Worm (Caenorhabditis elegans) whole organism, young adult: ENCODE data around the gene cdf-2.

Source experiments
- B0019.2 ChIP-seq: fragments of 200-800 bp; sonication (Bioruptor generic); conservative IDR thresholded peaks from 2 replicates; pipeline ENCODE4 v1.3.6; 2022; ENCODE audit warnings: missing genetic modification reagents, missing genetic modification characterization, missing compliant biosample characterization
- B0035.1 ChIP-seq: sonication (generic microtip); optimal IDR thresholded peaks from 2 replicates; lab custom pipeline; 2016; ENCODE audit warnings: missing genetic modification characterization, mild to moderate bottlenecking, missing compliant biosample characterization, missing genotype, missing genetic modification reagents
- C17E4.6 ChIP-seq: fragments of 200-800 bp; sonication (Bioruptor generic); IDR thresholded peaks from 2 replicates; pipeline ENCODE4 v1.3.6; 2022; ENCODE audit warnings: missing genetic modification reagents, missing genetic modification characterization, missing compliant biosample characterization
- F55B11.4 ChIP-seq: sonication (generic microtip); optimal IDR thresholded peaks from 2 replicates; lab custom pipeline; 2016; ENCODE audit warnings: missing compliant biosample characterization, missing genetic modification characterization, borderline replicate concordance; ENCODE audit not compliant: insufficient read depth
- F57C9.4 ChIP-seq: sonication (generic microtip); optimal IDR thresholded peaks from 2 replicates; lab custom pipeline; 2017; ENCODE audit warnings: mild to moderate bottlenecking, missing genetic modification characterization, missing compliant biosample characterization
- K11D2.4 ChIP-seq: fragments of 200-800 bp; sonication (Bioruptor generic); IDR thresholded peaks from 2 replicates; pipeline ENCODE4 v1.3.6; 2022; ENCODE audit warnings: missing genetic modification reagents, missing genetic modification characterization, missing compliant biosample characterization
- Y53F4B.3 ChIP-seq: fragments of 200-800 bp; sonication (Bioruptor generic); IDR thresholded peaks from 2 replicates; pipeline ENCODE4 v1.3.6; 2022; ENCODE audit warnings: missing genetic modification reagents, missing genetic modification characterization, missing compliant biosample characterization
- Y56A3A.18 ChIP-seq: fragments of 200-800 bp; sonication (Bioruptor generic); IDR thresholded peaks from 2 replicates; pipeline ENCODE4 v1.3.6; 2022; ENCODE audit warnings: missing genetic modification reagents, missing genetic modification characterization, missing compliant biosample characterization
- akir-1 ChIP-seq: fragments of 200-800 bp; sonication (Bioruptor generic); optimal IDR thresholded peaks from 2 replicates; lab custom pipeline; 2018; ENCODE audit warnings: mild to moderate bottlenecking, missing genetic modification characterization, moderate library complexity, missing compliant biosample characterization
- ama-1 ChIP-seq, 3 experiments: fragments of 150-350 bp in 1 of 3; sonication (generic microtip) in 2 of 3; optimal IDR thresholded peaks; 2 replicates each; lab custom pipeline; 2014 to 2018; ENCODE audit warnings: missing biosample characterization in 2 of 3, missing genetic modification characterization in 2 of 3, missing genetic modification reagents in 2 of 3
- athp-1 ChIP-seq: sonication (generic microtip); optimal IDR thresholded peaks from 2 replicates; lab custom pipeline; 2017; ENCODE audit warnings: mild to moderate bottlenecking, missing genetic modification characterization, missing compliant biosample characterization
- attf-5 ChIP-seq: fragments of 200-800 bp; sonication (Bioruptor generic); optimal IDR thresholded peaks from 2 replicates; lab custom pipeline; 2018; ENCODE audit warnings: mild to moderate bottlenecking, missing genetic modification characterization, missing compliant biosample characterization
- bed-1 ChIP-seq: fragments of 200-800 bp; sonication (Bioruptor generic); IDR thresholded peaks from 2 replicates; pipeline ENCODE4 v1.3.6; 2022; ENCODE audit warnings: missing genetic modification reagents, missing genetic modification characterization, missing compliant biosample characterization
- bed-2 ChIP-seq: fragments of 200-800 bp; sonication (Bioruptor generic); IDR thresholded peaks from 2 replicates; pipeline ENCODE4 v1.3.6; 2022; ENCODE audit warnings: missing genetic modification reagents, missing genetic modification characterization, missing compliant biosample characterization
- ceh-100 ChIP-seq: fragments of 200-800 bp; sonication (Bioruptor generic); IDR thresholded peaks from 2 replicates; pipeline ENCODE4 v1.3.6; 2022; ENCODE audit warnings: missing genetic modification reagents, missing genetic modification characterization, missing compliant biosample characterization
- ceh-27 ChIP-seq: fragments of 200-800 bp; sonication (Bioruptor generic); optimal IDR thresholded peaks from 2 replicates; lab custom pipeline; 2018; ENCODE audit warnings: mild to moderate bottlenecking, missing genetic modification characterization, moderate library complexity, missing compliant biosample characterization
- ceh-40 ChIP-seq: fragments of 200-800 bp; sonication (Bioruptor generic); IDR thresholded peaks from 2 replicates; pipeline ENCODE4 v1.3.6; 2022; ENCODE audit warnings: missing genetic modification characterization, missing compliant biosample characterization
- ceh-58 ChIP-seq: fragments of 200-800 bp; sonication (Bioruptor generic); IDR thresholded peaks from 2 replicates; pipeline ENCODE4 v1.3.6; 2022; ENCODE audit warnings: missing genetic modification characterization, missing compliant biosample characterization
- ceh-79 ChIP-seq: sonication (generic microtip); optimal IDR thresholded peaks from 2 replicates; lab custom pipeline; 2017; ENCODE audit warnings: mild to moderate bottlenecking, missing genetic modification characterization, missing compliant biosample characterization
- ceh-91 ChIP-seq: fragments of 200-800 bp; sonication (Bioruptor generic); IDR thresholded peaks from 2 replicates; pipeline ENCODE4 v1.3.6; 2022; ENCODE audit warnings: missing genetic modification reagents, missing genetic modification characterization, missing compliant biosample characterization
- chd-7 ChIP-seq: sonication (generic microtip); optimal IDR thresholded peaks from 2 replicates; lab custom pipeline; 2016; ENCODE audit warnings: mild to moderate bottlenecking, missing genetic modification characterization, moderate library complexity, missing compliant biosample characterization
- dpl-1 ChIP-seq: fragments of 150-350 bp; optimal IDR thresholded peaks from 2 replicates; lab custom pipeline; 2014; ENCODE audit warnings: missing biosample characterization, missing genetic modification reagents, missing genetic modification characterization
- ets-4 ChIP-seq: fragments of 200-800 bp; sonication (Bioruptor generic); optimal IDR thresholded peaks from 2 replicates; lab custom pipeline; 2018; ENCODE audit warnings: mild to moderate bottlenecking, missing genetic modification characterization, missing compliant biosample characterization
- hlh-26 ChIP-seq: fragments of 200-800 bp; sonication (Bioruptor generic); conservative IDR thresholded peaks from 2 replicates; pipeline ENCODE4 v1.3.6; 2022; ENCODE audit warnings: missing genetic modification reagents, missing genetic modification characterization, missing compliant biosample characterization
- lag-1 ChIP-seq: fragments of 200-800 bp; sonication (Bioruptor generic); IDR thresholded peaks from 2 replicates; pipeline ENCODE4 v1.3.6; 2022; ENCODE audit warnings: missing genetic modification reagents, missing genetic modification characterization, missing compliant biosample characterization
- let-607 ChIP-seq, 2 experiments: fragments of 200-800 bp in 1 of 2; sonication (Bioruptor generic) in 1 of 2; sonication (generic microtip) in 1 of 2; optimal IDR thresholded peaks; 2 replicates each; lab custom pipeline; 2016 to 2018; ENCODE audit warnings: mild to moderate bottlenecking in 2 of 2, missing compliant biosample characterization in 2 of 2, missing genetic modification characterization in 2 of 2, moderate library complexity in 2 of 2, missing genotype in 1 of 2
- madf-10 ChIP-seq: sonication (generic microtip); optimal IDR thresholded peaks from 2 replicates; lab custom pipeline; 2016; ENCODE audit warnings: mild to moderate bottlenecking, missing genetic modification characterization, missing compliant biosample characterization
- nfya-2 ChIP-seq: fragments of 200-800 bp; sonication (Bioruptor generic); IDR thresholded peaks from 2 replicates; pipeline ENCODE4 v1.3.6; 2022; ENCODE audit warnings: missing genetic modification reagents, missing genetic modification characterization, missing compliant biosample characterization
- nfyb-1 ChIP-seq: fragments of 200-800 bp; sonication (Bioruptor generic); IDR thresholded peaks from 2 replicates; pipeline ENCODE4 v1.3.6; 2022; ENCODE audit warnings: missing genetic modification reagents, missing genetic modification characterization, missing compliant biosample characterization
- nhr-80 ChIP-seq: sonication (generic microtip); optimal IDR thresholded peaks from 2 replicates; lab custom pipeline; 2016; ENCODE audit warnings: missing genetic modification characterization, missing compliant biosample characterization
- pha-4 ChIP-seq: fragments of 150-350 bp; sonication (generic microtip); optimal IDR thresholded peaks from 2 replicates; lab custom pipeline; 2014; ENCODE audit warnings: missing biosample characterization, missing genetic modification reagents, missing genetic modification characterization
- snpc-1.1 ChIP-seq: sonication (generic microtip); optimal IDR thresholded peaks from 2 replicates; lab custom pipeline; 2017; ENCODE audit warnings: missing genetic modification characterization, mild to moderate bottlenecking, missing compliant biosample characterization, antibody characterized with exemption, moderate library complexity, missing genotype, missing genetic modification reagents; ENCODE audit not compliant: insufficient read depth
- snpc-4 ChIP-seq, 5 experiments: fragments of 150-350 bp in 1 of 5; sonication (generic microtip) in 4 of 5; optimal IDR thresholded peaks; 2 replicates each; lab custom pipeline; 2014 to 2018; ENCODE audit warnings: missing genetic modification characterization in 5 of 5, missing biosample characterization in 3 of 5, antibody characterized with exemption in 2 of 5, mild to moderate bottlenecking in 2 of 5, missing compliant biosample characterization in 2 of 5, missing genotype in 2 of 5, moderate library complexity in 2 of 5, missing genetic modification reagents in 1 of 5
- tbx-9 ChIP-seq: sonication (generic microtip); optimal IDR thresholded peaks from 2 replicates; lab custom pipeline; 2016; ENCODE audit warnings: borderline replicate concordance, missing genetic modification characterization, inconsistent platforms, missing compliant biosample characterization
- unc-130 ChIP-seq: sonication (generic microtip); optimal IDR thresholded peaks from 2 replicates; lab custom pipeline; 2016; ENCODE audit warnings: missing genetic modification reagents, missing genetic modification characterization, missing compliant biosample characterization
- zim-3 ChIP-seq: sonication (generic microtip); optimal IDR thresholded peaks from 2 replicates; lab custom pipeline; 2017; ENCODE audit warnings: mild to moderate bottlenecking, missing genetic modification characterization, moderate library complexity, missing compliant biosample characterization
- ztf-22 ChIP-seq: fragments of 200-800 bp; sonication (Bioruptor generic); optimal IDR thresholded peaks from 2 replicates; lab custom pipeline; 2018; ENCODE audit warnings: mild to moderate bottlenecking, missing genetic modification characterization, moderate library complexity, missing compliant biosample characterization
- ztf-25 ChIP-seq: fragments of 200-800 bp; sonication (Bioruptor generic); IDR thresholded peaks from 2 replicates; pipeline ENCODE4 v1.3.6; 2022; ENCODE audit warnings: missing genetic modification reagents, missing genetic modification characterization, missing compliant biosample characterization
- ztf-26 ChIP-seq: sonication (generic microtip); optimal IDR thresholded peaks from 2 replicates; lab custom pipeline; 2017; ENCODE audit warnings: missing genetic modification characterization, missing compliant biosample characterization

The cdf-2 gene

ce11 chrX:12500777-12501176 lies 34.1 kb upstream of the cdf-2 start (continued):
- TF ChIP-seq chd-7 (tag; lab: Kevin White, UChicago) (peak; percentile 62), Y56A3A.18 (GFP tag; lab: Robert Waterston, UW) (no peak), unc-130 (GFP tag; lab: Kevin White, UChicago) (no peak), attf-5 (no peak), ets-4 (GFP tag; lab: Kevin White, UChicago) (no peak), lag-1 (GFP tag; lab: Robert Waterston, UW) (no peak), nhr-80 (tag; lab: Kevin White, UChicago) (peak; percentile 84), bed-2 (GFP tag; lab: Robert Waterston, UW) (no peak), athp-1 (tag; lab: Kevin White, UChicago) (no peak), ceh-40 (GFP tag; lab: Robert Waterston, UW) (no peak), ceh-58 (GFP tag; lab: Robert Waterston, UW) (no peak), pha-4 (peak; percentile 64), tbx-9 (tag; lab: Kevin White, UChicago) (no peak), ceh-79 (tag; lab: Kevin White, UChicago) (no peak)

- no peak for TF ChIP-seq ceh-27 (GFP tag; lab: Kevin White, UChicago)
- no peak for TF ChIP-seq C17E4.6 (GFP tag; lab: Robert Waterston, UW)
- TF ChIP-seq ztf-25 (GFP tag; lab: Robert Waterston, UW): no peak
- no peak for TF ChIP-seq K11D2.4 (GFP tag; lab: Robert Waterston, UW)
- TF ChIP-seq snpc-4 (GFP tag; optimal IDR thresholded peaks at IDR 0.05; lab: Kevin White, UChicago): no peak
- TF ChIP-seq snpc-4 (tag; optimal IDR thresholded peaks at IDR 0.05; lab: Kevin White, UChicago): no peak
- TF ChIP-seq B0035.1: no peak
These were observed 25.8 kb upstream of the cdf-2 start, which contains the start of gene lips-1 for ce11 chrX:12492467-12492866. lips-1 (plus strand) TSS chrX:12492767.

DNA sequence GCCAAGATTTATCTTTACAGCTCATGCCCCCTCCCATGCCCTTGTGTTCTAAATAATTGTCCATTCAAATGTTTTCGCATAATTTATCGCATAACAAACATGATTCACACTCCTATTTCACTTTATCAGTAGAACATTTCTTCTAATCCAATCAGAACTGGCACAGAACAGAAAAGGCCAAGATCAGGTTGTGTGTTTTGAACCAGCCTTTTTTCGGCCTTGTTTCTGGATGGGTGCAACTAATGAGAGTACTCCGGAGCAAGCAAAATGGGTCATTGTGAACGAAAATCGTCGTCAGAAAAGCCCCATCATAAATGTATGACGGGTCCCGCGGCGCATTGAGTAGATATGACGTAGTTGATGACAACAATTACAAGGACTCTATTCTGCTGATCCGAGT lies 24.4 kb upstream of the cdf-2 start:
- no peak for TF ChIP-seq madf-10 (tag; lab: Kevin White, UChicago)
- TF ChIP-seq nfya-2: no peak
- no peak for TF ChIP-seq F57C9.4 (tag; lab: Kevin White, UChicago)
- TF ChIP-seq Y53F4B.3 (GFP tag; lab: Robert Waterston, UW): no peak
- no peak for TF ChIP-seq F55B11.4 (tag; lab: Kevin White, UChicago)
- TF ChIP-seq let-607 (tag; optimal IDR thresholded peaks at IDR 0.05; lab: Kevin White, UChicago): no peak
- no peak for TF ChIP-seq ama-1 (optimal IDR thresholded peaks at IDR 0.05; lab: Kevin White, UChicago)
- TF ChIP-seq ama-1 (GFP tag; optimal IDR thresholded peaks at IDR 0.05; lab: Kevin White, UChicago): no peak
- TF ChIP-seq ztf-22: no peak
- TF ChIP-seq dpl-1 (GFP tag; lab: Kevin White, UChicago): no peak
- no peak for TF ChIP-seq bed-1
- no peak for TF ChIP-seq ceh-100 (GFP tag; lab: Robert Waterston, UW)
- no peak for TF ChIP-seq zim-3 (tag; lab: Kevin White, UChicago)
- TF ChIP-seq akir-1 (GFP tag; lab: Kevin White, UChicago): no peak
- no peak for TF ChIP-seq ztf-26
- TF ChIP-seq snpc-1.1: no peak
- no peak for TF ChIP-seq B0019.2 (GFP tag; lab: Robert Waterston, UW)
- TF ChIP-seq nfyb-1 (GFP tag; lab: Robert Waterston, UW): no peak
- no peak for TF ChIP-seq lag-1 (GFP tag; lab: Robert Waterston, UW)
- no peak for TF ChIP-seq ceh-91 (GFP tag; lab: Robert Waterston, UW)
- TF ChIP-seq hlh-26: no peak
- TF ChIP-seq, all 124 proteins: peak for 0
